Fruit fly (Drosophila melanogaster) whole organism, embryonic: ENCODE results near the gene CG42299.

Experiments
- Ada2b ChIP-seq: fragments of 200-800 bp; sonication (Bioruptor generic); IDR thresholded peaks from 2 replicates; pipeline ENCODE4 v1.3.6; 2022; ENCODE audit warnings: missing biosample characterization, missing genetic modification characterization
- B-H1 ChIP-seq: fragments of 200-800 bp; sonication (Bioruptor generic); IDR thresholded peaks from 3 replicates; pipeline ENCODE4 v1.3.6; 2022; ENCODE audit warnings: missing biosample characterization, missing genetic modification characterization
- CG10267 ChIP-seq: fragments of 200-800 bp; sonication (Bioruptor generic); optimal IDR thresholded peaks from 2 replicates; lab custom pipeline; 2018; ENCODE audit warnings: missing biosample characterization, mild to moderate bottlenecking, missing genetic modification characterization, moderate library complexity
- CG10321 ChIP-seq: fragments of 200-800 bp; sonication (Bioruptor generic); IDR thresholded peaks from 2 replicates; pipeline ENCODE4 v1.3.6; 2022; ENCODE audit warnings: missing biosample characterization, missing genetic modification characterization
- CG11696 ChIP-seq: fragments of 200-800 bp; sonication (Bioruptor generic); IDR thresholded peaks from 2 replicates; pipeline ENCODE4 v1.3.6; 2022; ENCODE audit warnings: missing biosample characterization, missing genetic modification characterization
- CG14014 ChIP-seq: fragments of 200-800 bp; sonication (Bioruptor generic); IDR thresholded peaks from 2 replicates; pipeline ENCODE4 v1.3.6; 2022; ENCODE audit warnings: missing biosample characterization, missing genetic modification characterization
- CG14441 ChIP-seq: fragments of 200-800 bp; sonication (Bioruptor generic); IDR thresholded peaks from 2 replicates; pipeline ENCODE4 v1.3.6; 2022; ENCODE audit warnings: missing biosample characterization, missing genetic modification characterization
- CG14710 ChIP-seq: fragments of 200-800 bp; sonication (Bioruptor generic); optimal IDR thresholded peaks from 3 replicates; lab custom pipeline; 2019; ENCODE audit warnings: missing biosample characterization, mild to moderate bottlenecking, missing genetic modification characterization, moderate library complexity
- CG17328 ChIP-seq: fragments of 200-800 bp; sonication (Bioruptor generic); IDR thresholded peaks from 2 replicates; pipeline ENCODE4 v1.3.6; 2022; ENCODE audit warnings: missing biosample characterization, missing genetic modification characterization
- CG18011 ChIP-seq: fragments of 200-800 bp; sonication (Bioruptor generic); optimal IDR thresholded peaks from 2 replicates; lab custom pipeline; 2017; ENCODE audit warnings: missing biosample characterization, missing genetic modification characterization, mild to moderate bottlenecking, moderate library complexity, missing genotype
- CG2678 ChIP-seq: fragments of 200-800 bp; sonication (Bioruptor generic); optimal IDR thresholded peaks from 3 replicates; lab custom pipeline; 2019; ENCODE audit warnings: missing biosample characterization, mild to moderate bottlenecking, missing genetic modification characterization, moderate library complexity
- CG2889 ChIP-seq: fragments of 200-800 bp; sonication (Bioruptor generic); IDR thresholded peaks from 3 replicates; pipeline ENCODE4 v1.3.6; 2022; ENCODE audit warnings: missing biosample characterization, missing genetic modification characterization
- CG34422 ChIP-seq: fragments of 200-800 bp; sonication (Bioruptor generic); IDR thresholded peaks from 3 replicates; pipeline ENCODE4 v1.3.6; 2022; ENCODE audit warnings: missing biosample characterization, missing genetic modification characterization
- CG4360 ChIP-seq: fragments of 200-800 bp; sonication (Bioruptor generic); IDR thresholded peaks from 2 replicates; pipeline ENCODE4 v1.3.6; 2022; ENCODE audit warnings: missing biosample characterization, missing genetic modification characterization
- CG4820 ChIP-seq: fragments of 200-800 bp; sonication (Bioruptor generic); optimal IDR thresholded peaks from 3 replicates; lab custom pipeline; 2016; ENCODE audit warnings: missing biosample characterization, missing genetic modification characterization
- CG6254 ChIP-seq: fragments of 200-800 bp; sonication (Bioruptor generic); optimal IDR thresholded peaks from 3 replicates; lab custom pipeline; 2017; ENCODE audit warnings: mild to moderate bottlenecking, missing biosample characterization, missing genetic modification reagents, missing genetic modification characterization
- CG6813 ChIP-seq: fragments of 200-800 bp; sonication (Bioruptor generic); optimal IDR thresholded peaks from 2 replicates; lab custom pipeline; 2017; ENCODE audit warnings: missing biosample characterization, missing genetic modification characterization, mild to moderate bottlenecking, moderate library complexity, missing genetic modification reagents
- CG7357 ChIP-seq: fragments of 200-800 bp; sonication (Bioruptor generic); IDR thresholded peaks from 3 replicates; pipeline ENCODE4 v1.3.6; 2022; ENCODE audit warnings: missing biosample characterization, missing genetic modification characterization
- CG9727 ChIP-seq: fragments of 200-800 bp; sonication (Bioruptor generic); optimal IDR thresholded peaks from 3 replicates; lab custom pipeline; 2017; ENCODE audit warnings: missing biosample characterization, mild to moderate bottlenecking, missing genetic modification characterization
- D19B ChIP-seq: fragments of 200-800 bp; sonication (Bioruptor generic); optimal IDR thresholded peaks from 2 replicates; lab custom pipeline; 2017; ENCODE audit warnings: missing biosample characterization, mild to moderate bottlenecking, missing genetic modification characterization
- Dad ChIP-seq: fragments of 200-800 bp; sonication (Bioruptor generic); optimal IDR thresholded peaks from 3 replicates; lab custom pipeline; 2016; ENCODE audit warnings: missing biosample characterization, missing genetic modification characterization
- H15 ChIP-seq: fragments of 200-800 bp; sonication (Bioruptor generic); IDR thresholded peaks from 3 replicates; pipeline ENCODE4 v1.3.6; 2022; ENCODE audit warnings: missing biosample characterization, missing genetic modification characterization
- HLH3B ChIP-seq: fragments of 200-800 bp; sonication (Bioruptor generic); IDR thresholded peaks from 2 replicates; pipeline ENCODE4 v1.3.6; 2022; ENCODE audit warnings: missing biosample characterization, missing genetic modification characterization
- Hr3 ChIP-seq: fragments of 200-800 bp; sonication (Bioruptor generic); optimal IDR thresholded peaks from 3 replicates; lab custom pipeline; 2016; ENCODE audit warnings: missing biosample characterization, missing genetic modification characterization
- Oli ChIP-seq: fragments of 200-800 bp; sonication (Bioruptor generic); optimal IDR thresholded peaks from 2 replicates; lab custom pipeline; 2018; ENCODE audit warnings: missing biosample characterization, mild to moderate bottlenecking, missing genetic modification characterization, moderate library complexity
- Opbp ChIP-seq: fragments of 200-800 bp; sonication (Bioruptor generic); IDR thresholded peaks from 3 replicates; pipeline ENCODE4 v1.3.6; 2022; ENCODE audit warnings: missing biosample characterization, missing genetic modification characterization; ENCODE audit not compliant: partially characterized antibody
- Sox102F ChIP-seq: fragments of 200-800 bp; sonication (Bioruptor generic); optimal IDR thresholded peaks from 2 replicates; lab custom pipeline; 2018; ENCODE audit warnings: missing biosample characterization, mild to moderate bottlenecking, missing genetic modification characterization, moderate library complexity
- Sry-β ChIP-seq: fragments of 200-800 bp; sonication (Bioruptor generic); optimal IDR thresholded peaks from 2 replicates; lab custom pipeline; 2018; ENCODE audit warnings: missing biosample characterization, mild to moderate bottlenecking, missing genetic modification characterization, moderate library complexity
- ac ChIP-seq: fragments of 200-800 bp; sonication (Bioruptor generic); optimal IDR thresholded peaks from 3 replicates; lab custom pipeline; 2017; ENCODE audit warnings: missing biosample characterization, mild to moderate bottlenecking, missing genetic modification characterization
- ara ChIP-seq: fragments of 200-800 bp; sonication (Bioruptor generic); IDR thresholded peaks from 2 replicates; pipeline ENCODE4 v1.3.6; 2022; ENCODE audit warnings: missing biosample characterization, missing genetic modification characterization
- bsh ChIP-seq, 2 experiments: fragments of 200-800 bp; sonication (Bioruptor generic); optimal IDR thresholded peaks; 2 replicates each; lab custom pipeline; 2017 to 2018; ENCODE audit warnings: mild to moderate bottlenecking in 2 of 2, missing biosample characterization in 2 of 2, missing genetic modification characterization in 2 of 2, moderate library complexity in 1 of 2
- chn ChIP-seq: fragments of 200-800 bp; sonication (Bioruptor generic); optimal IDR thresholded peaks from 2 replicates; lab custom pipeline; 2016; ENCODE audit warnings: missing biosample characterization, missing genetic modification characterization
- ci ChIP-seq: fragments of 200-800 bp; sonication (Bioruptor generic); IDR thresholded peaks from 3 replicates; pipeline ENCODE4 v1.3.6; 2022; ENCODE audit warnings: missing biosample characterization, missing genetic modification characterization
- crp ChIP-seq, 2 experiments: fragments of 200-800 bp; sonication (Bioruptor generic); optimal IDR thresholded peaks; 2 replicates in 1 of 2; 3 replicates in 1 of 2; lab custom pipeline; 2017; ENCODE audit warnings: missing biosample characterization in 2 of 2, missing genetic modification characterization in 2 of 2, mild to moderate bottlenecking in 1 of 2, moderate library complexity in 1 of 2
- dmrt11E ChIP-seq: fragments of 200-800 bp; sonication (Bioruptor generic); optimal IDR thresholded peaks from 3 replicates; lab custom pipeline; 2018; ENCODE audit warnings: missing biosample characterization, mild to moderate bottlenecking, missing genetic modification characterization, moderate library complexity
- esg ChIP-seq: fragments of 200-800 bp; sonication (Bioruptor generic); conservative IDR thresholded peaks from 2 replicates; pipeline ENCODE4 v1.3.6; 2022; ENCODE audit warnings: missing biosample characterization, missing genetic modification characterization
- grau ChIP-seq: fragments of 200-800 bp; optimal IDR thresholded peaks from 3 replicates; lab custom pipeline; 2019; ENCODE audit warnings: missing biosample characterization, mild to moderate bottlenecking, missing genetic modification characterization, moderate library complexity
- grn ChIP-seq: fragments of 200-800 bp; sonication (Bioruptor generic); optimal IDR thresholded peaks from 3 replicates; lab custom pipeline; 2017; ENCODE audit warnings: missing biosample characterization, missing genetic modification characterization
- ham ChIP-seq: fragments of 200-800 bp; sonication (Bioruptor generic); IDR thresholded peaks from 2 replicates; pipeline ENCODE4 v1.3.6; 2022; ENCODE audit warnings: missing biosample characterization, missing genetic modification characterization
- nmo ChIP-seq: fragments of 200-800 bp; sonication (Bioruptor generic); optimal IDR thresholded peaks from 2 replicates; lab custom pipeline; 2018; ENCODE audit warnings: missing biosample characterization, mild to moderate bottlenecking, missing genetic modification characterization, moderate library complexity
- oc ChIP-seq: fragments of 200-800 bp; sonication (Bioruptor generic); optimal IDR thresholded peaks from 2 replicates; lab custom pipeline; 2018; ENCODE audit warnings: missing biosample characterization, mild to moderate bottlenecking, missing genetic modification characterization, moderate library complexity
- sd ChIP-seq: fragments of 200-800 bp; sonication (Bioruptor generic); optimal IDR thresholded peaks from 3 replicates; lab custom pipeline; 2018; ENCODE audit warnings: missing biosample characterization, mild to moderate bottlenecking, missing genetic modification characterization, moderate library complexity
- slp2 ChIP-seq: fragments of 200-800 bp; sonication (Bioruptor generic); optimal IDR thresholded peaks from 2 replicates; lab custom pipeline; 2016; ENCODE audit warnings: missing biosample characterization, missing genetic modification characterization
- so ChIP-seq: fragments of 200-800 bp; sonication (Bioruptor generic); IDR thresholded peaks from 3 replicates; pipeline ENCODE4 v1.3.6; 2022; ENCODE audit warnings: missing biosample characterization, missing genetic modification characterization
- stc ChIP-seq: fragments of 200-800 bp; sonication (Bioruptor generic); IDR thresholded peaks from 2 replicates; pipeline ENCODE4 v1.3.6; 2022; ENCODE audit warnings: missing biosample characterization, missing genetic modification characterization
- tgo ChIP-seq: fragments of 200-800 bp; sonication (Bioruptor generic); IDR thresholded peaks from 3 replicates; pipeline ENCODE4 v1.3.6; 2022; ENCODE audit warnings: missing biosample characterization, missing genetic modification characterization
- tio ChIP-seq: fragments of 200-800 bp; sonication (Bioruptor generic); optimal IDR thresholded peaks from 2 replicates; lab custom pipeline; 2017; ENCODE audit warnings: missing biosample characterization, missing genetic modification characterization, inconsistent platforms
- twi ChIP-seq: fragments of 200-800 bp; optimal IDR thresholded peaks from 2 replicates; lab custom pipeline; 2019; ENCODE audit warnings: missing biosample characterization, mild to moderate bottlenecking, missing genetic modification characterization, moderate library complexity
- unpg ChIP-seq: fragments of 200-800 bp; sonication (Bioruptor generic); optimal IDR thresholded peaks from 3 replicates; lab custom pipeline; 2018; ENCODE audit warnings: missing biosample characterization, mild to moderate bottlenecking, missing genetic modification characterization, moderate library complexity
- zfh1 ChIP-seq: fragments of 200-800 bp; sonication (Bioruptor generic); IDR thresholded peaks from 3 replicates; pipeline ENCODE4 v1.3.6; 2022; ENCODE audit warnings: missing biosample characterization, missing genetic modification characterization

The CG42299 gene

DNA sequence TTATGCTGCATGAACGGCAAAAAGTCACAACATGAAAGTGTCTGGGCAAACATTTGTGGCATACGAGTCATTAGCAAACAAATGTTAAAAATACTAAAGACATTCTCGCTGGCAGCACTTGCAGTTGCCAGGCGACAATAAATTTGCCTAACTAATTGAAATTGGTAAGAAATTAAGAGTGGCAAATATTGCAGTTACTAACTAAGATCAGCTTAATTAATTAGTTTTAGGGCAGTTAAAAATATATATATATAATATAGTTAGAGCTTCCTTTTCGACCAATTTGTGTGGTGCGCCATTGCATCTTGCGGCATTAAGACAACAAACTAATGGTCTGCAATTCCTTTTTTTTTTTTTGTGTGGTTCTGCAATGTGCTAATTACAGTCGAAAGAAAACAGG, 42.4 kb upstream of the CG42299 start (continued):
- peak; percentile 49 for TF ChIP-seq dmrt11E (tag; lab: Kevin White, UChicago)
- peak; percentile 41 for TF ChIP-seq Oli (tag; lab: Kevin White, UChicago)
- TF ChIP-seq B-H1: peak; percentile 47; the same call in 1 of the 3 replicates
- peak; percentile 78 for TF ChIP-seq ci (GFP tag; lab: Robert Waterston, UW)
- no peak for TF ChIP-seq sd (tag; lab: Kevin White, UChicago)
- peak; percentile 54 for TF ChIP-seq oc (tag; lab: Kevin White, UChicago)
- peak; percentile 49 for TF ChIP-seq unpg (GFP tag; lab: Kevin White, UChicago)
- no peak for TF ChIP-seq slp2 (GFP tag; lab: Kevin White, UChicago)
- TF ChIP-seq tio (GFP tag; lab: Kevin White, UChicago): no peak
- TF ChIP-seq CG14441 (GFP tag; lab: Robert Waterston, UW): peak; percentile 54; the same call in 1 of the 2 replicates
- TF ChIP-seq CG14710 (tag; lab: Kevin White, UChicago): peak; percentile 17
- 0 out of 2 replicates have a peak, but pooled peaks have one; percentile 11 for TF ChIP-seq CG4360 (GFP tag; lab: Robert Waterston, UW)
- peak; percentile 43 for TF ChIP-seq Ada2b (GFP tag; lab: Robert Waterston, UW)
- TF ChIP-seq chn (GFP tag; lab: Kevin White, UChicago): no peak
- no peak for TF ChIP-seq crp (GFP tag; optimal IDR thresholded peaks at IDR 0.05; lab: Kevin White, UChicago)
- TF ChIP-seq CG14014 (GFP tag; lab: Robert Waterston, UW): no peak
- peak; percentile 21 for TF ChIP-seq CG10267 (tag; lab: Kevin White, UChicago)
- TF ChIP-seq CG9727 (GFP tag; lab: Kevin White, UChicago): peak; percentile 29
- TF ChIP-seq CG34422 (GFP tag; lab: Robert Waterston, UW): peak; percentile 36; the same call in 1 of the 3 replicates
- TF ChIP-seq stc (GFP tag; lab: Robert Waterston, UW): peak; percentile 57
- no peak for TF ChIP-seq CG10321
- no peak for TF ChIP-seq Sry-β
- TF ChIP-seq ara: peak; percentile 84
- TF ChIP-seq twi: no peak
- TF ChIP-seq CG6813 (GFP tag; lab: Kevin White, UChicago): no peak
- peak; percentile 40 for TF ChIP-seq CG6254
- TF ChIP-seq bsh (GFP tag; optimal IDR thresholded peaks at IDR 0.05; lab: Kevin White, UChicago): peak in 1 of 2 experiments; percentile 78
- TF ChIP-seq CG11696: peak; percentile 33; the same call in 1 of the 2 replicates
- TF ChIP-seq HLH3B (GFP tag; lab: Robert Waterston, UW): peak; percentile 51
- no peak for TF ChIP-seq ac
- peak; percentile 44; the same call in 1 of the 3 replicates for TF ChIP-seq CG7357
- peak; percentile 16 for TF ChIP-seq Hr3 (GFP tag; lab: Kevin White, UChicago)
- peak; percentile 70 for TF ChIP-seq Sox102F (GFP tag; lab: Kevin White, UChicago)
- TF ChIP-seq CG2678 (tag; lab: Kevin White, UChicago): peak; percentile 39
- peak; percentile 5 for TF ChIP-seq CG4820
- peak; percentile 75 for TF ChIP-seq zfh1
- 0 out of 3 replicates have a peak, but pooled peaks have one; percentile 35 for TF ChIP-seq H15
- TF ChIP-seq CG2889 (GFP tag; lab: Robert Waterston, UW): 0 out of 3 replicates have a peak, but pooled peaks have one; percentile 12
- peak; percentile 65 for TF ChIP-seq CG17328 (GFP tag; lab: Robert Waterston, UW)
- no peak for TF ChIP-seq D19B
- TF ChIP-seq nmo (GFP tag; lab: Kevin White, UChicago): peak; percentile 44
- no peak for TF ChIP-seq Opbp (GFP tag; lab: Robert Waterston, UW)
- TF ChIP-seq ham (GFP tag; lab: Robert Waterston, UW): no peak
- TF ChIP-seq esg (GFP tag; lab: Robert Waterston, UW): no peak; the same call in 1 of the 2 replicates
- TF ChIP-seq grn (GFP tag; lab: Kevin White, UChicago): no peak
- peak; percentile 41; the same call in 1 of the 3 replicates for TF ChIP-seq tgo (GFP tag; lab: Robert Waterston, UW)
- TF ChIP-seq CG18011: no peak
- 0 out of 3 replicates have a peak, but pooled peaks have one; percentile 27 for TF ChIP-seq so (GFP tag; lab: Robert Waterston, UW)
- TF ChIP-seq grau (tag; lab: Kevin White, UChicago): peak; percentile 19
- TF ChIP-seq Dad: no peak
